Fruit fly (Drosophila melanogaster): Measurements from ENCODE around the gene ort.
A peak's percentile ranks its signal among the peaks of the same experiment; 100 is the strongest.

Gene ort

dm6 chr3R:19644094-19644900 is 15.3 kb upstream of the ort start, which contains the start of gene Vha13 (continued):
- TF ChIP-seq caup (GFP tag; optimal IDR thresholded peaks at IDR 0.05; ENCODE audit: severe bottlenecking), result no peak
- peak; percentile 7 for TF ChIP-seq bigmax (GFP tag; optimal IDR thresholded peaks at IDR 0.05)
- no peak for TF ChIP-seq CG31388 (GFP tag; optimal IDR thresholded peaks at IDR 0.05)
- TF ChIP-seq CG12104 (GFP tag; optimal IDR thresholded peaks at IDR 0.05), result no peak
- TF ChIP-seq CG1832 (GFP tag; optimal IDR thresholded peaks at IDR 0.05), result no peak
- no peak for TF ChIP-seq trh (GFP tag; optimal IDR thresholded peaks at IDR 0.05)
- no peak for TF ChIP-seq CG1602 (GFP tag; optimal IDR thresholded peaks at IDR 0.05)
- TF ChIP-seq CG2712 (tag; optimal IDR thresholded peaks at IDR 0.05), result peak; percentile 23
- peak; percentile 36; the same call in 1 of the 2 replicates for TF ChIP-seq peb (GFP tag; IDR thresholded peaks at IDR 0.05)
- TF ChIP-seq br (optimal IDR thresholded peaks at IDR 0.05), result no peak
- TF ChIP-seq nerfin-1 (tag; optimal IDR thresholded peaks at IDR 0.05), result peak; percentile 40
- TF ChIP-seq CG17359 (tag; optimal IDR thresholded peaks at IDR 0.05), result no peak
- no peak; the same call in 3 of the 4 replicates for TF ChIP-seq Dll (GFP tag; IDR thresholded peaks at IDR 0.05; ENCODE audit: partially characterized antibody)
- TF ChIP-seq Xrp1 (GFP tag; IDR thresholded peaks at IDR 0.05), result no peak
- TF ChIP-seq Rx (GFP tag; IDR thresholded peaks at IDR 0.05), result no peak
- TF ChIP-seq Mad (GFP tag; optimal IDR thresholded peaks at IDR 0.05), result no peak
- peak; percentile 23 for TF ChIP-seq Dip3 (GFP tag; optimal IDR thresholded peaks at IDR 0.05)
- peak; percentile 10 for TF ChIP-seq NfI (GFP tag; optimal IDR thresholded peaks at IDR 0.05)
- TF ChIP-seq CG15601 (tag; optimal IDR thresholded peaks at IDR 0.05), result peak; percentile 30
- TF ChIP-seq Lim3 (GFP tag; IDR thresholded peaks at IDR 0.05), result no peak
- no peak for TF ChIP-seq Six4 (GFP tag; optimal IDR thresholded peaks at IDR 0.05)
- no peak for TF ChIP-seq Mes4 (GFP tag; optimal IDR thresholded peaks at IDR 0.05)
- TF ChIP-seq CG6765 (GFP tag; optimal IDR thresholded peaks at IDR 0.05), result peak; percentile 52
- peak; percentile 18; the same call in 1 of the 2 replicates for TF ChIP-seq tna (GFP tag; IDR thresholded peaks at IDR 0.05; ENCODE audit: partially characterized antibody)
- peak; percentile 80 for TF ChIP-seq Fer1 (GFP tag; optimal IDR thresholded peaks at IDR 0.05)
- TF ChIP-seq YL-1 (GFP tag; optimal IDR thresholded peaks at IDR 0.05), result peak; percentile 96
- peak; percentile 62 for TF ChIP-seq inv (GFP tag; IDR thresholded peaks at IDR 0.05; ENCODE audit: partially characterized antibody)
- peak; percentile 48; the same call in 1 of the 3 replicates for TF ChIP-seq mld (GFP tag; IDR thresholded peaks at IDR 0.05; ENCODE audit: partially characterized antibody)
- no peak for TF ChIP-seq ems (GFP tag; optimal IDR thresholded peaks at IDR 0.05)
- no peak for TF ChIP-seq p53 (GFP tag; optimal IDR thresholded peaks at IDR 0.05)
- peak; percentile 41 for TF ChIP-seq repo (GFP tag; optimal IDR thresholded peaks at IDR 0.05)
- no peak for TF ChIP-seq CG30431 (GFP tag; optimal IDR thresholded peaks at IDR 0.05)
- no peak for TF ChIP-seq org-1 (GFP tag; optimal IDR thresholded peaks at IDR 0.05)
- no peak for TF ChIP-seq sima (GFP tag; optimal IDR thresholded peaks at IDR 0.05)
- TF ChIP-seq tgo (GFP tag; IDR thresholded peaks at IDR 0.05), result peak; percentile 42; the same call in 2 of the 3 replicates
- TF ChIP-seq CG14050 (GFP tag; IDR thresholded peaks at IDR 0.05), result no peak
- TF ChIP-seq Hsf (GFP tag; optimal IDR thresholded peaks at IDR 0.05), result peak; percentile 51
- peak; percentile 42 for TF ChIP-seq fu2 (GFP tag; optimal IDR thresholded peaks at IDR 0.05)
- no peak for TF ChIP-seq jumu (GFP tag; optimal IDR thresholded peaks at IDR 0.05)
- no peak for TF ChIP-seq fd3F (GFP tag; optimal IDR thresholded peaks at IDR 0.05)
- peak; percentile 22 for TF ChIP-seq Ets97D (GFP tag; optimal IDR thresholded peaks at IDR 0.05)
- TF ChIP-seq CG15696 (tag; optimal IDR thresholded peaks at IDR 0.05), result peak; percentile 19
- no peak for TF ChIP-seq Oaz (GFP tag; IDR thresholded peaks at IDR 0.05)
- TF ChIP-seq CG12071 (GFP tag; optimal IDR thresholded peaks at IDR 0.05), result peak; percentile 53
- peak; percentile 83 for TF ChIP-seq HLHmδ (GFP tag; optimal IDR thresholded peaks at IDR 0.05)
- no peak for TF ChIP-seq D19A (tag; optimal IDR thresholded peaks at IDR 0.05)
- 0 out of 3 replicates have a peak, but pooled peaks have one; percentile 60 for TF ChIP-seq CG2199 (GFP tag; IDR thresholded peaks at IDR 0.05)
- TF ChIP-seq CG10431 (GFP tag; optimal IDR thresholded peaks at IDR 0.05), result no peak
- peak; percentile 74 for TF ChIP-seq lab (GFP tag; optimal IDR thresholded peaks at IDR 0.05)
